Fruit fly (Drosophila melanogaster): Measurements from ENCODE around the gene ATPsynE.

The ATPsynE gene

DNA sequence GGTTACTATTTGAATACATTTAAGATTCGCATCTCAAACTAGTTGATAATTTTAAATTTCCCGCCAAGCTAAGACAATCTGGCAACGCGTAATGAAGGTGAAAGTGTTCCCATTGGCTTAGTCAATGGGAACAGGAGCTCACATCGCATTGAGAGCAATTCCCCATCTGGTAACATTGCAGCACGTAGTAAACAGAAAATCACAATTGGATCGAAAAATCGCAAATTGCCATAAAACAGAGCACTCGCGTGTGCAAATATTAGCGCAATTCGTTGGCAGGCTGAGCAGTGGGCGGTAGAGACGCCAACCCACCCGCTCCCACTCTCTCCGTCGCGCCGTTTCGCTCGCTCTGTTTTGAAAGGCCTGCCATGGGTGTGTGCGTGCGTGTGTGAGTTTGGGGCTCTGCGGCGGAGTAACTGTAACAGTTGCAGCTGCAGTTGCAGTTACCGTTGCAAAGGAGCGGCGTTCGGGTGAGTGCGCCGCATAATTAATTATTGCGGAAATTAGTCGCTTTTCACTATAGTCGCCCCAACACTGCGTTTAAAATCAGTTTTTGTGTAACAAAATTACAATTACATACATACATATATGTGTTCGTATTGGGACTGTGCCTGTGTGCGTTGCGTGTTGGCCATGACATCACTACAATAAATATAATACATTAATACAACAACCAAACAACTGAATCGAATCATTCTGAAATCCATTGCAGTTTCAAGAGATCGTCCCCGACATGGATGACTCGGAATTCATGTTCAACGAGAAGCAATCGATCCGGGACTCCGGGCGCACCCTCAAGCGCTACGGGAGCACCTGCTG, 28.5 kb upstream of the ATPsynE start (continued):
- no peak for TF ChIP-seq CG14965 (GFP tag; optimal IDR thresholded peaks at IDR 0.05; ENCODE audit: borderline replicate concordance)
- no peak for TF ChIP-seq CG7745 (tag; optimal IDR thresholded peaks at IDR 0.05)
- TF ChIP-seq Atf3 (GFP tag; optimal IDR thresholded peaks at IDR 0.05) = no peak
- TF ChIP-seq ATbp (GFP tag; optimal IDR thresholded peaks at IDR 0.05) = no peak
- TF ChIP-seq Side (GFP tag; optimal IDR thresholded peaks at IDR 0.05) = peak; percentile 4
- TF ChIP-seq inv (GFP tag; IDR thresholded peaks at IDR 0.05; ENCODE audit: partially characterized antibody) = no peak
- no peak for TF ChIP-seq NFAT (GFP tag; IDR thresholded peaks at IDR 0.05)
- TF ChIP-seq br (optimal IDR thresholded peaks at IDR 0.05) = no peak
- TF ChIP-seq CG31365 (tag; optimal IDR thresholded peaks at IDR 0.05) = no peak
- no peak for TF ChIP-seq CG13624 (GFP tag; optimal IDR thresholded peaks at IDR 0.05)
- no peak for TF ChIP-seq Dref (GFP tag; IDR thresholded peaks at IDR 0.05)
- TF ChIP-seq CG32772 (GFP tag; IDR thresholded peaks at IDR 0.05) = no peak
- no peak for TF ChIP-seq CG31224 (GFP tag; IDR thresholded peaks at IDR 0.05)
- no peak for TF ChIP-seq org-1 (GFP tag; optimal IDR thresholded peaks at IDR 0.05)
- no peak for TF ChIP-seq Hr78 (GFP tag; optimal IDR thresholded peaks at IDR 0.05)
- TF ChIP-seq CG3838 (GFP tag; optimal IDR thresholded peaks at IDR 0.05) = no peak
- no peak for TF ChIP-seq CG2875 (GFP tag; optimal IDR thresholded peaks at IDR 0.05)
- TF ChIP-seq CG7357 (GFP tag; IDR thresholded peaks at IDR 0.05) = no peak
- TF ChIP-seq HLH4C (GFP tag; IDR thresholded peaks at IDR 0.05; ENCODE audit: partially characterized antibody) = no peak
- no peak for TF ChIP-seq CG4328 (GFP tag; optimal IDR thresholded peaks at IDR 0.05)
- TF ChIP-seq CG15601 (tag; optimal IDR thresholded peaks at IDR 0.05) = no peak
- no peak for TF ChIP-seq CG10565 (GFP tag; optimal IDR thresholded peaks at IDR 0.05)
- TF ChIP-seq bigmax (GFP tag; optimal IDR thresholded peaks at IDR 0.05) = no peak
- TF ChIP-seq Hsf (GFP tag; optimal IDR thresholded peaks at IDR 0.05) = no peak
- no peak for TF ChIP-seq D19B (GFP tag; optimal IDR thresholded peaks at IDR 0.05)
- no peak for TF ChIP-seq Asciz (GFP tag; optimal IDR thresholded peaks at IDR 0.05)
- TF ChIP-seq sug (tag; optimal IDR thresholded peaks at IDR 0.05) = no peak
- TF ChIP-seq Rfx (GFP tag; IDR thresholded peaks at IDR 0.05) = no peak
- no peak for TF ChIP-seq Nf-YA (GFP tag; IDR thresholded peaks at IDR 0.05)
- TF ChIP-seq Hmx (GFP tag; optimal IDR thresholded peaks at IDR 0.05) = no peak
- 0 out of 2 replicates have a peak, but pooled peaks have one; percentile 26 for TF ChIP-seq unc-4 (GFP tag; IDR thresholded peaks at IDR 0.05; ENCODE audit: partially characterized antibody)
- no peak for TF ChIP-seq CG5953 (GFP tag; IDR thresholded peaks at IDR 0.05)
- TF ChIP-seq Xrp1 (GFP tag; IDR thresholded peaks at IDR 0.05) = no peak
- no peak for TF ChIP-seq CG8281 (tag; optimal IDR thresholded peaks at IDR 0.05)
- TF ChIP-seq Drgx (GFP tag; IDR thresholded peaks at IDR 0.05) = 0 out of 2 replicates have a peak, but pooled peaks have one; percentile 20
- no peak for TF ChIP-seq CG31388 (GFP tag; optimal IDR thresholded peaks at IDR 0.05)
- TF ChIP-seq z (GFP tag; IDR thresholded peaks at IDR 0.05) = no peak
- TF ChIP-seq CG32767 (GFP tag; IDR thresholded peaks at IDR 0.05) = no peak
- no peak for TF ChIP-seq CG12659 (GFP tag; optimal IDR thresholded peaks at IDR 0.05)
- TF ChIP-seq CG7786 (GFP tag; optimal IDR thresholded peaks at IDR 0.05) = no peak
- TF ChIP-seq CG30403 (GFP tag; optimal IDR thresholded peaks at IDR 0.05) = no peak
- no peak for TF ChIP-seq Poxn (GFP tag; IDR thresholded peaks at IDR 0.05)
- TF ChIP-seq chinmo (GFP tag; IDR thresholded peaks at IDR 0.05; ENCODE audit: partially characterized antibody) = 0 out of 4 replicates have a peak, but pooled peaks have one; percentile 60
- no peak for TF ChIP-seq CG17186 (GFP tag; optimal IDR thresholded peaks at IDR 0.05)
- no peak for TF ChIP-seq HmgZ (tag; optimal IDR thresholded peaks at IDR 0.05)
- TF ChIP-seq ap (GFP tag; IDR thresholded peaks at IDR 0.05) = no peak
- TF ChIP-seq Optix (GFP tag; IDR thresholded peaks at IDR 0.05) = no peak
- TF ChIP-seq so (GFP tag; IDR thresholded peaks at IDR 0.05) = no peak
- no peak for TF ChIP-seq zf30C (GFP tag; optimal IDR thresholded peaks at IDR 0.05)
- no peak for TF ChIP-seq dpn (GFP tag; optimal IDR thresholded peaks at IDR 0.05)
